Worm (Caenorhabditis elegans) whole organism, L4 larva: ENCODE results near the gene gst-35.
A peak's percentile ranks its signal among the peaks of the same experiment; 100 is the strongest.

ENCODE experiments used
- R02D3.7 ChIP-seq: fragments of 150-350 bp; sonication (generic microtip); optimal IDR thresholded peaks from 3 replicates; lab custom pipeline; 2014; ENCODE audit warnings: missing biosample characterization, missing genetic modification characterization
- ZK337.2 ChIP-seq: fragments of 200-800 bp; sonication (Bioruptor generic); IDR thresholded peaks from 2 replicates; pipeline ENCODE4 v1.3.6; 2022; ENCODE audit warnings: missing genetic modification reagents, missing genetic modification characterization, missing compliant biosample characterization
- ceh-32 ChIP-seq: sonication (generic microtip); optimal IDR thresholded peaks from 2 replicates; lab custom pipeline; 2016; ENCODE audit warnings: mild to moderate bottlenecking, missing genetic modification characterization, missing compliant biosample characterization; ENCODE audit not compliant: poor library complexity
- ceh-82 ChIP-seq: sonication (generic microtip); optimal IDR thresholded peaks from 2 replicates; lab custom pipeline; 2017; ENCODE audit warnings: missing biosample characterization, missing genetic modification characterization
- ctbp-1 ChIP-seq: fragments of 200-800 bp; sonication (Bioruptor generic); IDR thresholded peaks from 2 replicates; pipeline ENCODE4 v1.3.6; 2022; ENCODE audit warnings: missing genetic modification reagents, missing genetic modification characterization, missing compliant biosample characterization
- daf-12 ChIP-seq: fragments of 150-350 bp; optimal IDR thresholded peaks from 2 replicates; lab custom pipeline; 2014; ENCODE audit warnings: missing biosample characterization, missing genetic modification reagents, missing genetic modification characterization
- daf-16 ChIP-seq, 3 experiments: sonication (generic microtip); optimal IDR thresholded peaks; 2 replicates each; lab custom pipeline; 2016 to 2017; ENCODE audit warnings: missing genetic modification characterization in 3 of 3, missing genetic modification reagents in 3 of 3, mild to moderate bottlenecking in 2 of 3, missing compliant biosample characterization in 2 of 3, missing biosample characterization in 1 of 3, moderate library complexity in 1 of 3
- dmd-6 ChIP-seq: fragments of 200-800 bp; sonication (Bioruptor generic); IDR thresholded peaks from 2 replicates; pipeline ENCODE4 v1.3.6; 2022; ENCODE audit warnings: missing genetic modification reagents, missing genetic modification characterization, missing compliant biosample characterization
- dmd-8 ChIP-seq: fragments of 200-800 bp; sonication (Bioruptor generic); IDR thresholded peaks from 2 replicates; pipeline ENCODE4 v1.3.6; 2022; ENCODE audit warnings: missing genetic modification characterization, missing compliant biosample characterization
- dpl-1 ChIP-seq: fragments of 150-350 bp; optimal IDR thresholded peaks from 2 replicates; lab custom pipeline; 2014; ENCODE audit warnings: missing biosample characterization, missing genetic modification reagents, missing genetic modification characterization
- dve-1 ChIP-seq: sonication (generic microtip); optimal IDR thresholded peaks from 2 replicates; lab custom pipeline; 2017; ENCODE audit warnings: antibody characterized with exemption, mild to moderate bottlenecking, missing genetic modification characterization, missing compliant biosample characterization; ENCODE audit not compliant: insufficient read depth
- fkh-10 ChIP-seq: fragments of 150-350 bp; optimal IDR thresholded peaks from 2 replicates; lab custom pipeline; 2014; ENCODE audit warnings: missing biosample characterization, missing genetic modification reagents, missing genetic modification characterization
- fos-1 ChIP-seq: fragments of 150-350 bp; optimal IDR thresholded peaks from 2 replicates; lab custom pipeline; 2014; ENCODE audit warnings: missing biosample characterization, missing genetic modification characterization
- gei-8 ChIP-seq: fragments of 200-800 bp; sonication (Bioruptor generic); optimal IDR thresholded peaks from 2 replicates; lab custom pipeline; 2018; ENCODE audit warnings: mild to moderate bottlenecking, missing genetic modification characterization, missing compliant biosample characterization
- hlh-11 ChIP-seq: fragments of 200-800 bp; sonication (Bioruptor generic); optimal IDR thresholded peaks from 2 replicates; lab custom pipeline; 2018; ENCODE audit warnings: mild to moderate bottlenecking, missing genetic modification characterization, missing compliant biosample characterization
- hlh-30 ChIP-seq: sonication (generic microtip); optimal IDR thresholded peaks from 2 replicates; lab custom pipeline; 2017; ENCODE audit warnings: antibody characterized with exemption, mild to moderate bottlenecking, missing genetic modification characterization, missing compliant biosample characterization; ENCODE audit not compliant: insufficient read depth
- jun-1 ChIP-seq: fragments of 150-350 bp; optimal IDR thresholded peaks from 2 replicates; lab custom pipeline; 2014; ENCODE audit warnings: missing biosample characterization, missing genetic modification reagents, missing genetic modification characterization
- lim-7 ChIP-seq: fragments of 200-800 bp; sonication (Bioruptor generic); IDR thresholded peaks from 2 replicates; pipeline ENCODE4 v1.3.6; 2022; ENCODE audit warnings: missing genetic modification characterization, missing compliant biosample characterization
- lin-1 ChIP-seq: fragments of 200-800 bp; sonication (Bioruptor generic); IDR thresholded peaks from 2 replicates; pipeline ENCODE4 v1.3.6; 2022; ENCODE audit warnings: missing genetic modification reagents, missing genetic modification characterization, missing compliant biosample characterization
- lin-13 ChIP-seq: fragments of 150-350 bp; optimal IDR thresholded peaks from 2 replicates; lab custom pipeline; 2014; ENCODE audit warnings: missing biosample characterization, missing genetic modification reagents, missing genetic modification characterization
- lin-15B ChIP-seq: fragments of 150-350 bp; sonication (generic microtip); optimal IDR thresholded peaks from 3 replicates; lab custom pipeline; 2014; ENCODE audit warnings: missing biosample characterization, missing genetic modification characterization
- lin-29 ChIP-seq: fragments of 200-800 bp; sonication (Bioruptor generic); IDR thresholded peaks from 2 replicates; pipeline ENCODE4 v1.3.6; 2022; ENCODE audit warnings: missing genetic modification reagents, missing genetic modification characterization, missing compliant biosample characterization
- lin-38 ChIP-seq: fragments of 200-800 bp; sonication (Bioruptor generic); IDR thresholded peaks from 2 replicates; pipeline ENCODE4 v1.3.6; 2022; ENCODE audit warnings: missing genetic modification reagents, missing genetic modification characterization, missing compliant biosample characterization
- lin-39 ChIP-seq: fragments of 150-350 bp; optimal IDR thresholded peaks from 2 replicates; lab custom pipeline; 2014; ENCODE audit warnings: missing biosample characterization, missing genetic modification reagents, missing genetic modification characterization
- mxl-2 ChIP-seq: fragments of 200-800 bp; sonication (Bioruptor generic); conservative IDR thresholded peaks from 2 replicates; pipeline ENCODE4 v1.3.6; 2022; ENCODE audit warnings: missing genetic modification reagents, missing genetic modification characterization, missing compliant biosample characterization
- nhr-102 ChIP-seq: sonication (generic microtip); optimal IDR thresholded peaks from 2 replicates; lab custom pipeline; 2016; ENCODE audit warnings: mild to moderate bottlenecking, missing genetic modification characterization, moderate library complexity, missing compliant biosample characterization
- nhr-237 ChIP-seq: sonication (generic microtip); optimal IDR thresholded peaks from 2 replicates; lab custom pipeline; 2017; ENCODE audit warnings: missing biosample characterization, missing genetic modification characterization
- nhr-25 ChIP-seq: sonication (generic microtip); optimal IDR thresholded peaks from 2 replicates; lab custom pipeline; 2017; ENCODE audit warnings: missing genetic modification characterization, mild to moderate bottlenecking, missing compliant biosample characterization, antibody characterized with exemption, moderate library complexity, borderline replicate concordance; ENCODE audit not compliant: insufficient read depth
- nhr-28 ChIP-seq: fragments of 150-350 bp; optimal IDR thresholded peaks from 2 replicates; lab custom pipeline; 2014; ENCODE audit warnings: missing biosample characterization, missing genetic modification characterization
- nhr-41 ChIP-seq: fragments of 200-800 bp; sonication (Bioruptor generic); IDR thresholded peaks from 2 replicates; pipeline ENCODE4 v1.3.6; 2022; ENCODE audit warnings: missing genetic modification reagents, missing genetic modification characterization, missing compliant biosample characterization
- nhr-48 ChIP-seq: sonication (generic microtip); optimal IDR thresholded peaks from 2 replicates; lab custom pipeline; 2016; ENCODE audit warnings: mild to moderate bottlenecking, missing genetic modification characterization, missing compliant biosample characterization
- nhr-6 ChIP-seq: fragments of 150-350 bp; optimal IDR thresholded peaks from 2 replicates; lab custom pipeline; 2014; ENCODE audit warnings: missing biosample characterization, missing genetic modification characterization
- nhr-77 ChIP-seq: fragments of 150-350 bp; optimal IDR thresholded peaks from 2 replicates; lab custom pipeline; 2014; ENCODE audit warnings: missing biosample characterization, missing genetic modification characterization
- pqm-1 ChIP-seq: sonication (generic microtip); optimal IDR thresholded peaks from 2 replicates; lab custom pipeline; 2017; ENCODE audit warnings: missing biosample characterization, missing genetic modification characterization
- rbr-2 ChIP-seq: sonication (generic microtip); optimal IDR thresholded peaks from 2 replicates; lab custom pipeline; 2016; ENCODE audit warnings: missing genotype, missing genetic modification characterization, missing compliant biosample characterization
- saeg-2 ChIP-seq: fragments of 200-800 bp; sonication (Bioruptor generic); IDR thresholded peaks from 2 replicates; pipeline ENCODE4 v1.3.6; 2022; ENCODE audit warnings: missing genetic modification reagents, missing genetic modification characterization, missing compliant biosample characterization
- set-16 ChIP-seq: fragments of 200-800 bp; sonication (Bioruptor generic); IDR thresholded peaks from 2 replicates; pipeline ENCODE4 v1.3.6; 2022; ENCODE audit warnings: missing genetic modification reagents, missing genetic modification characterization, missing compliant biosample characterization
- skn-1 ChIP-seq: fragments of 150-350 bp; optimal IDR thresholded peaks from 2 replicates; lab custom pipeline; 2014; ENCODE audit warnings: missing biosample characterization, missing genetic modification characterization
- snpc-1.2 ChIP-seq: fragments of 200-800 bp; sonication (Bioruptor generic); IDR thresholded peaks from 2 replicates; pipeline ENCODE4 v1.3.6; 2022; ENCODE audit warnings: missing genetic modification reagents, missing genetic modification characterization, missing compliant biosample characterization
- spr-1 ChIP-seq: sonication (generic microtip); optimal IDR thresholded peaks from 2 replicates; lab custom pipeline; 2016; ENCODE audit warnings: mild to moderate bottlenecking, missing genetic modification characterization, missing compliant biosample characterization
- unc-39 ChIP-seq: sonication (generic microtip); optimal IDR thresholded peaks from 2 replicates; lab custom pipeline; 2017; ENCODE audit warnings: missing biosample characterization, missing genetic modification characterization
- zag-1 ChIP-seq: fragments of 150-350 bp; optimal IDR thresholded peaks from 2 replicates; lab custom pipeline; 2014; ENCODE audit warnings: missing biosample characterization, missing genetic modification characterization
- zfp-3 ChIP-seq: fragments of 200-800 bp; sonication (Bioruptor generic); conservative IDR thresholded peaks from 2 replicates; pipeline ENCODE4 v1.3.6; 2022; ENCODE audit warnings: missing genetic modification reagents, missing genetic modification characterization, missing compliant biosample characterization
- zip-2 ChIP-seq: fragments of 150-350 bp; optimal IDR thresholded peaks from 2 replicates; lab custom pipeline; 2014; ENCODE audit warnings: missing biosample characterization, missing genetic modification characterization
- ztf-7 ChIP-seq: fragments of 150-350 bp; optimal IDR thresholded peaks from 2 replicates; lab custom pipeline; 2014; ENCODE audit warnings: missing biosample characterization, missing genetic modification characterization

gst-35 gene

DNA sequence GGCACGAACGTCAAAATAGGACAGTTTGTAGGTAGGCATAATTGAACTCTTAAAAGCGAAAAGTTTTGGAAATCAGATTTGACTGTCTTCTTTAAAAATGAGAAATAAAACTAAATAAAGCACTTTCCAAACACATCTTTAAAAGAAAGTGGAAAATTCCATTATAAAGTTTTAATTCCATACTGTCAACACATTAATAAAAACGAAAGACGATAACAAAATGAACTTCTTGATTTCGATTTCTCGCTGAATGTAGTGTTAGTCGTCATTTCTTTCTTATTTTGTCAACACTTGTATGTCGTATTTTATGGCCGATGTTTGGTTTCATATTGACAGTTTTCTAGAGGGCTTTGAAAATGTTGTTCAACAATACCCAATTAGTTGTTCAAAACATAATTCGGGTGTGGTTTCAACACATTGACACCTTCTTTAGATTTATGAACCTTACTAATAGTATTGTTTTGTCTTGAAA is 15.3 kb downstream of the gst-35 start, which contains the start of gene gst-29:
TSS of gene gst-29 (minus strand) at position 51 of the 472 bp plus-strand sequence.
- peak; percentile 69 for TF ChIP-seq nhr-28
- no peak for TF ChIP-seq nhr-6 (tag; lab: Kevin White, UChicago)
- TF ChIP-seq dve-1 (tag; lab: Kevin White, UChicago): peak; percentile 63
- TF ChIP-seq ztf-7: no peak
- no peak for TF ChIP-seq skn-1 (tag; lab: Kevin White, UChicago)
- TF ChIP-seq daf-16 (GFP tag; optimal IDR thresholded peaks at IDR 0.05; lab: Kevin White, UChicago): no peak
- TF ChIP-seq daf-16 (tag; optimal IDR thresholded peaks at IDR 0.05; lab: Kevin White, UChicago): peak; percentile 100
- TF ChIP-seq nhr-77 (tag; lab: Kevin White, UChicago): peak; percentile 53
- no peak for TF ChIP-seq nhr-102
- TF ChIP-seq zip-2: no peak
- no peak for TF ChIP-seq jun-1
- no peak for TF ChIP-seq daf-12 (tag; lab: Kevin White, UChicago)
- no peak for TF ChIP-seq ctbp-1 (GFP tag; lab: Robert Waterston, UW)
- no peak for TF ChIP-seq lin-29 (GFP tag; lab: Robert Waterston, UW)
- TF ChIP-seq dmd-8 (GFP tag; lab: Robert Waterston, UW): no peak
- no peak for TF ChIP-seq fos-1 (tag; lab: Kevin White, UChicago)
- TF ChIP-seq mxl-2 (GFP tag; lab: Robert Waterston, UW): no peak
- TF ChIP-seq lim-7 (GFP tag; lab: Robert Waterston, UW): no peak
- no peak for TF ChIP-seq spr-1 (tag; lab: Kevin White, UChicago)
- TF ChIP-seq snpc-1.2 (GFP tag; lab: Robert Waterston, UW): no peak

DNA sequence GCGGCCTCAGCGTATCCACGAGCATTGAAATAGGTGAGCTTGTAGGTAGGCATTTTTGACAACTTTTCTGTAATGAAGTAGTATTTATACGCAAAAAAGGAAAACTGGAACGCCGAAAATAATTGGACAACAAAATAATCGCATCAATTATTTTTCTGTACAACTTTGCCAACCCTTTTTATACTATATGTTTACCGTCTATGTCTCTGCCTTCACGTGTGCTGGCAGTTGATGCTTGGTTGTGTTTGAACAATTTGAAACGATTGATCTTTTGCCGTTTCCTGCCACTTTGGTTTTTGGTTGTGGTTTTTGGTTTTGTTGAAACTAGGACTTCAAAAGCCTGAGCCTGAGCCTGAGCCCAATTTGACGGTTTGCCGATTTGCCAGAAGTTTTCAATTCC is 17.8 kb downstream of the gst-35 start, which contains the start of gene gst-28:
TSS of gene gst-28 (minus strand) at position 238 of the 400 bp plus-strand sequence.
- TF ChIP-seq hlh-11 (tag; lab: Kevin White, UChicago) (peak; percentile 7), dpl-1 (GFP tag; lab: Kevin White, UChicago) (no peak), nhr-77 (tag; lab: Kevin White, UChicago) (peak; percentile 52), hlh-30 (tag; lab: Kevin White, UChicago) (peak; percentile 6), pqm-1 (peak; percentile 13), daf-12 (tag; lab: Kevin White, UChicago) (no peak), fkh-10 (GFP tag; lab: Kevin White, UChicago) (no peak), rbr-2 (no peak), daf-16 (GFP tag; optimal IDR thresholded peaks at IDR 0.05; lab: Kevin White, UChicago) (no peak), daf-16 (tag; optimal IDR thresholded peaks at IDR 0.05; lab: Kevin White, UChicago) (peak; percentile 66), saeg-2 (GFP tag; lab: Robert Waterston, UW) (0 out of 2 replicates have a peak, but pooled peaks have one; percentile 25), dmd-6 (GFP tag; lab: Robert Waterston, UW) (peak; percentile 40; the same call in 1 of the 2 replicates), lin-38 (GFP tag; lab: Robert Waterston, UW) (no peak), dve-1 (tag; lab: Kevin White, UChicago) (peak; percentile 20), nhr-48 (tag; lab: Kevin White, UChicago) (no peak)

DNA sequence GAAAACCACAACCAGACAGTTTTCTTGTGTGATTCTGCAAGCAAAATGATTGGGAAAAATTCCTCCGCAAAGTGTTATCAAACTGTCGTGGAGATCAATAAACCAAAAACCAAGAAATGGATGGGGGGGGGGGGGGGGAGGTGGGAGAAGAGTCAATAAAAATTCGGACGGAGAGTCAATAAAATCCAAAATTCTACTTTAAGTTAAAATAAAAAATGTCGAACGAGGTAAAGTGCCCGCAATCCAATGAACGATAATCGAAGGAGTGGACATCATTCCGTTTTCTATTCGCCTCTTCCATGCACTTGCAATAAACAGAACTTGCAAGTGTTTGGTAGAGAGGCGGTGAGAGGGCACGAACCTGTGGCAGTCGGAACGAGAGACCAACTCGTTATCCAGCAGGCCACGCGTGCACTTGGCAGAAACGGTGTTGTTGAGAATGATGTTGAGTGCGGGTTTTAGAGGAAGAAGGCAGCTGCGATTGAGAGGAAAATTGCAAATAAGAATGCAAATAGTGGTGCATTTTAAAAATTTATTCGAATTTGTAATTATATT is 19.4 kb downstream of the gst-35 start, which contains the start of gene gst-27:
TSS of gene gst-27 (minus strand) at position 51 of the 555 bp plus-strand sequence.
- TF ChIP-seq lin-15B (no peak), lin-13 (GFP tag; lab: Kevin White, UChicago) (peak; percentile 88), ztf-7 (peak; percentile 69), ZK337.2 (peak; percentile 41; the same call in 1 of the 2 replicates), lin-29 (GFP tag; lab: Robert Waterston, UW) (peak; percentile 62; the same call in 1 of the 2 replicates), unc-39 (tag; lab: Kevin White, UChicago) (no peak), lin-1 (peak; percentile 83), lin-39 (no peak), zip-2 (peak; percentile 77), spr-1 (tag; lab: Kevin White, UChicago) (peak; percentile 78), set-16 (GFP tag; lab: Robert Waterston, UW) (peak; percentile 60; the same call in 1 of the 2 replicates), nhr-237 (tag; lab: Kevin White, UChicago) (no peak), ceh-32 (tag; lab: Kevin White, UChicago) (peak; percentile 34), zfp-3 (GFP tag; lab: Robert Waterston, UW) (peak; percentile 41; the same call in 1 of the 2 replicates), R02D3.7 (tag; lab: Kevin White, UChicago) (peak; percentile 33), zag-1 (no peak), nhr-25 (tag; lab: Kevin White, UChicago) (peak; percentile 43), ceh-82 (tag; lab: Kevin White, UChicago) (no peak), gei-8 (peak; percentile 90), hlh-11 (tag; lab: Kevin White, UChicago) (peak; percentile 82), nhr-41 (GFP tag; lab: Robert Waterston, UW) (peak; percentile 78)
